Worm (Caenorhabditis elegans) whole organism, late embryonic: Measurements from ENCODE around the gene him-14.
A peak's percentile ranks its signal among the peaks of the same experiment; 100 is the strongest.

Source experiments
- C08G9.2 ChIP-seq: sonication (generic microtip); optimal IDR thresholded peaks from 2 replicates; lab custom pipeline; 2016; ENCODE audit warnings: mild to moderate bottlenecking, missing genetic modification characterization, moderate library complexity, missing compliant biosample characterization
- C38D4.7 ChIP-seq: fragments of 200-800 bp; sonication (Bioruptor generic); optimal IDR thresholded peaks from 2 replicates; lab custom pipeline; 2018; ENCODE audit warnings: mild to moderate bottlenecking, missing genetic modification characterization, moderate library complexity, missing compliant biosample characterization
- ceh-14 ChIP-seq: sonication (generic microtip); optimal IDR thresholded peaks from 2 replicates; lab custom pipeline; 2016; ENCODE audit warnings: missing genotype, missing genetic modification characterization, missing compliant biosample characterization
- ceh-18 ChIP-seq: sonication (generic microtip); optimal IDR thresholded peaks from 2 replicates; lab custom pipeline; 2016; ENCODE audit warnings: missing genetic modification characterization, missing compliant biosample characterization
- ceh-30 ChIP-seq: fragments of 150-350 bp; optimal IDR thresholded peaks from 2 replicates; lab custom pipeline; 2014; ENCODE audit warnings: missing biosample characterization, missing genetic modification characterization
- ceh-31 ChIP-seq: sonication (generic microtip); optimal IDR thresholded peaks from 2 replicates; lab custom pipeline; 2016; ENCODE audit warnings: missing genetic modification characterization, missing compliant biosample characterization
- ceh-34 ChIP-seq: sonication (generic microtip); optimal IDR thresholded peaks from 2 replicates; lab custom pipeline; 2016; ENCODE audit warnings: mild to moderate bottlenecking, missing genetic modification characterization, missing compliant biosample characterization
- ceh-45 ChIP-seq: fragments of 200-800 bp; sonication (Bioruptor generic); IDR thresholded peaks from 2 replicates; pipeline ENCODE4 v1.3.6; 2022; ENCODE audit warnings: missing genetic modification reagents, missing genetic modification characterization, missing compliant biosample characterization
- ceh-6 ChIP-seq: fragments of 200-800 bp; sonication (Bioruptor generic); optimal IDR thresholded peaks from 2 replicates; lab custom pipeline; 2018; ENCODE audit warnings: mild to moderate bottlenecking, missing genetic modification characterization, missing compliant biosample characterization
- ceh-9 ChIP-seq: sonication (generic microtip); optimal IDR thresholded peaks from 2 replicates; lab custom pipeline; 2016; ENCODE audit warnings: mild to moderate bottlenecking, missing genetic modification characterization, inconsistent platforms, missing compliant biosample characterization
- che-1 ChIP-seq: sonication (generic microtip); optimal IDR thresholded peaks from 2 replicates; lab custom pipeline; 2016; ENCODE audit warnings: mild to moderate bottlenecking, missing genetic modification characterization, missing compliant biosample characterization
- dve-1 ChIP-seq: sonication (generic microtip); optimal IDR thresholded peaks from 2 replicates; lab custom pipeline; 2017; ENCODE audit warnings: antibody characterized with exemption, mild to moderate bottlenecking, missing genetic modification characterization, missing compliant biosample characterization
- elt-2 ChIP-seq: sonication (generic microtip); optimal IDR thresholded peaks from 2 replicates; lab custom pipeline; 2016; ENCODE audit warnings: missing genetic modification reagents, missing genetic modification characterization, missing compliant biosample characterization
- ets-4 ChIP-seq: sonication (generic microtip); optimal IDR thresholded peaks from 2 replicates; lab custom pipeline; 2016; ENCODE audit warnings: missing genetic modification characterization, missing compliant biosample characterization
- fkh-6 ChIP-seq: sonication (generic microtip); optimal IDR thresholded peaks from 2 replicates; lab custom pipeline; 2016; ENCODE audit warnings: missing genetic modification characterization, missing compliant biosample characterization
- hlh-15 ChIP-seq: sonication (generic microtip); optimal IDR thresholded peaks from 2 replicates; lab custom pipeline; 2016; ENCODE audit warnings: missing genetic modification characterization, missing compliant biosample characterization
- hlh-8 ChIP-seq: sonication (generic microtip); optimal IDR thresholded peaks from 2 replicates; lab custom pipeline; 2016; ENCODE audit warnings: missing genotype, missing genetic modification characterization, missing compliant biosample characterization
- lim-6 ChIP-seq: sonication (generic microtip); optimal IDR thresholded peaks from 2 replicates; lab custom pipeline; 2016; ENCODE audit warnings: missing genetic modification characterization, missing compliant biosample characterization
- lin-11 ChIP-seq: fragments of 200-800 bp; sonication (Bioruptor generic); optimal IDR thresholded peaks from 2 replicates; lab custom pipeline; 2018; ENCODE audit warnings: mild to moderate bottlenecking, missing genetic modification characterization, missing compliant biosample characterization
- mec-3 ChIP-seq: sonication (generic microtip); optimal IDR thresholded peaks from 2 replicates; lab custom pipeline; 2016; ENCODE audit warnings: borderline replicate concordance, missing genetic modification characterization, missing compliant biosample characterization
- nfya-1 ChIP-seq: sonication (generic microtip); optimal IDR thresholded peaks from 2 replicates; lab custom pipeline; 2017; ENCODE audit warnings: missing genetic modification characterization, mild to moderate bottlenecking, missing compliant biosample characterization, antibody characterized with exemption, moderate library complexity
- nhr-232 ChIP-seq: sonication (generic microtip); optimal IDR thresholded peaks from 2 replicates; lab custom pipeline; 2016; ENCODE audit warnings: missing genetic modification characterization, missing compliant biosample characterization
- pax-1 ChIP-seq: fragments of 150-350 bp; optimal IDR thresholded peaks from 2 replicates; lab custom pipeline; 2014; ENCODE audit warnings: missing biosample characterization, missing genetic modification characterization
- pha-2 ChIP-seq: sonication (generic microtip); optimal IDR thresholded peaks from 2 replicates; lab custom pipeline; 2017; ENCODE audit warnings: mild to moderate bottlenecking, missing genetic modification characterization, missing compliant biosample characterization
- pha-4 ChIP-seq: fragments of 150-350 bp; optimal IDR thresholded peaks from 2 replicates; lab custom pipeline; 2018; ENCODE audit warnings: missing biosample characterization, missing genetic modification reagents, missing genetic modification characterization
- pqm-1 ChIP-seq: sonication (generic microtip); optimal IDR thresholded peaks from 2 replicates; lab custom pipeline; 2016; ENCODE audit warnings: missing genetic modification characterization, missing compliant biosample characterization
- pros-1 ChIP-seq: fragments of 150-350 bp; optimal IDR thresholded peaks from 2 replicates; lab custom pipeline; 2014; ENCODE audit warnings: missing biosample characterization, missing genetic modification reagents, missing genetic modification characterization
- ref-2 ChIP-seq: sonication (generic microtip); optimal IDR thresholded peaks from 2 replicates; lab custom pipeline; 2016; ENCODE audit warnings: missing genetic modification characterization, missing compliant biosample characterization
- rnt-1 ChIP-seq: sonication (generic microtip); optimal IDR thresholded peaks from 2 replicates; lab custom pipeline; 2016; ENCODE audit warnings: missing genetic modification characterization, missing compliant biosample characterization
- sox-2 ChIP-seq: fragments of 200-800 bp; sonication (Bioruptor generic); IDR thresholded peaks from 2 replicates; pipeline ENCODE4 v1.3.6; 2022; ENCODE audit warnings: missing genetic modification reagents, missing genetic modification characterization, missing compliant biosample characterization
- tbx-2 ChIP-seq: sonication (generic microtip); optimal IDR thresholded peaks from 2 replicates; lab custom pipeline; 2016; ENCODE audit warnings: missing genetic modification characterization, missing compliant biosample characterization
- tbx-7 ChIP-seq: sonication (generic microtip); optimal IDR thresholded peaks from 2 replicates; lab custom pipeline; 2016; ENCODE audit warnings: missing genotype, missing genetic modification characterization, missing compliant biosample characterization
- ttx-3 ChIP-seq: sonication (generic microtip); optimal IDR thresholded peaks from 2 replicates; lab custom pipeline; 2016; ENCODE audit warnings: missing genetic modification reagents, missing genetic modification characterization, missing compliant biosample characterization
- unc-3 ChIP-seq, 2 experiments: fragments of 200-800 bp in 1 of 2; sonication (Bioruptor generic) in 1 of 2; sonication (generic microtip) in 1 of 2; conservative IDR thresholded peaks in 1 of 2; optimal IDR thresholded peaks in 1 of 2; 2 replicates each; pipeline versions ENCODE4 v1.3.6 to Lab custom; 2016 to 2022; ENCODE audit warnings: missing compliant biosample characterization in 2 of 2, missing genetic modification characterization in 2 of 2, missing genetic modification reagents in 1 of 2
- unc-42 ChIP-seq: sonication (generic microtip); optimal IDR thresholded peaks from 2 replicates; lab custom pipeline; 2016; ENCODE audit warnings: missing genotype, missing genetic modification characterization, missing compliant biosample characterization
- unc-55 ChIP-seq: sonication (generic microtip); optimal IDR thresholded peaks from 2 replicates; lab custom pipeline; 2017; ENCODE audit warnings: missing biosample characterization, missing genetic modification reagents, missing genetic modification characterization
- unc-86 ChIP-seq: sonication (generic microtip); optimal IDR thresholded peaks from 2 replicates; lab custom pipeline; 2016; ENCODE audit warnings: missing genetic modification characterization, missing compliant biosample characterization
- zip-5 ChIP-seq: sonication (generic microtip); optimal IDR thresholded peaks from 2 replicates; lab custom pipeline; 2016; ENCODE audit warnings: missing genetic modification characterization, missing compliant biosample characterization

The him-14 gene

DNA sequence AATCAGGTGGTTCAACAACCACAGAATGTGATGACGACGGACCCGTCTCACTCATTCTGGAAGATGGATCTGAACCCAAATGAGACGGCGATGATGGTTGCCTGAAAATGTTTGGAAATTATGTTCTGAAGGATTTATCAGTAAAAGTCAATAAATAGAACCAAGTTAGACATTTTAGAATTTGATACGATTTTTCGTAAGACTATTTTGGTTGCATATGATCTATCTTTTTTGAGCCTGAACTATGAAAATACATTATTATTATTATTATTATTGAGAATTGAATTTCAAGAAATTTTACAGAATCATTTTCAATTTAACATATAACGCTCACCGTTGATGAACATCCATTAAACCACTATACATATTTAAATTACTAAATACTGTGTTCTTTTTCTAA, 40.2 kb upstream of the him-14 start, which contains the start of gene F10E7.9:
TSS of gene F10E7.9 (minus strand) at position 101 of the 400 bp plus-strand sequence.
- TF ChIP-seq lin-11 (tag; lab: Kevin White, UChicago) (no peak), ets-4 (tag; lab: Kevin White, UChicago) (no peak), che-1 (no peak)

DNA sequence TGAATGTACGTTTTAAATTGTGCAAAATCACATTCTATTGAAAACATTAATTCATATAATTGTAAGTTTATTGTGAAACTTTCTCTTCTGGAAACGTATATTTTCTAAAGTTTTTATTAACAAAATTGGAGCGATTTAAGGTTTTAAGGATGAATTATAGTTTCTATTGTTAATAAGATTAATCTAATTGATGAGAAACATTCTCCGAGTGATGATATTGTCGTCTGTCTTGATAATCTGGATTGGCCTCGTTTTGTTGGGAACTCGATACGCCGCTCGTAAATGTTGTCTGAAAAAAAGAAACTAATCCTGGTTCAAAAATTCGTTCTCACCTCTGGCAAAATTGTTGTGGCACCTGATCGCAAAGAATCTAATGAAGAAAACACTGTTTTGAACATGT, 36.5 kb upstream of the him-14 start:
- TF ChIP-seq unc-3 (GFP tag; conservative IDR thresholded peaks at IDR 0.05; lab: Robert Waterston, UW) (no peak), unc-3 (tag; optimal IDR thresholded peaks at IDR 0.05; lab: Kevin White, UChicago) (no peak), C38D4.7 (GFP tag; lab: Kevin White, UChicago) (no peak), ceh-30 (tag; lab: Kevin White, UChicago) (no peak)

DNA sequence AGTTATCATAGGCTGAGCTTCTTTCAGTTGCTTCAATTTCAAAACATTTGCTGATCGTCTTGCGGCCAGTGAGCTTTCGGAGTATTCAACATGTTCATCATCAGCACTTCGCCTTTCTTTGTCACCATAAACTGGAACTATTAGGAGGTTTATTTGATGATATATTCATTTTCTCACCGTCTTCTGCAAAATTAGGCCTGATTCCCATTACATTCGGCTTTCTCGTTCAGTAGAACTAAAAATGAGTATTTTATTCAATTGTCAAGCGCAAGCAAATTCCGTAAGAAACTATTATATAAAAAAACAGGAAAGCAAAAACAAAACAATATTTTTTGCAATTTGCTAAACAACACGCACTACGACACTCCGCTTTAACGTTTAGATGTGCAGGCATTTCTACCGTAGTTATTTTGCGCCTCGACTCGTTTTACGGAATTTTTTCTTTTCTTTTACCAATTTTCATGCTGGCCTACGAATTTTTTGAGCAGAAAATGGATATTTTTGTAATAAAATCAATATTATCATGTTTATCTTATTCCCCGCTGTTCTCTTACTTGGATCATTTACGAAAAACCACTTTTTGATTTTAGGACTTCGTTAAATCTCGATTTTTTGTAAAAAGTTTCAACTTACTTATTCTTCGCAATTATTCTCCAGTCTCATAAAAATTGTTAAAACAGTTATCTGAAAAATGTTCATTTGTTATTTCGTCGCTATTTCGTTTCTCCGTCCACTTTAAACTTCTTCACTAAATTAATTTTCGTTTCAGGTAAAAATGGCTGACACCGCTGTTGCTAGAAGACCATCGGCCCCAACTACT, 35.2 kb upstream of the him-14 start, which contains the start of the genes farl-11 and rpl-33:
TSS of gene farl-11 (minus strand) at position 242 of the 820 bp plus-strand sequence.
TSS of gene rpl-33 (plus strand) at position 770 of the 820 bp plus-strand sequence.
- TF ChIP-seq zip-5: no peak
- TF ChIP-seq nhr-232 (tag; lab: Kevin White, UChicago): no peak
- no peak for TF ChIP-seq hlh-8 (tag; lab: Kevin White, UChicago)
- peak; percentile 38 for TF ChIP-seq unc-55 (GFP tag; lab: Kevin White, UChicago)
- TF ChIP-seq elt-2 (tag; lab: Kevin White, UChicago): peak; percentile 42
- peak; percentile 50 for TF ChIP-seq dve-1
- peak; percentile 52 for TF ChIP-seq tbx-2 (tag; lab: Kevin White, UChicago)
- TF ChIP-seq unc-86 (tag; lab: Kevin White, UChicago): no peak
- peak; percentile 80 for TF ChIP-seq ceh-31 (tag; lab: Kevin White, UChicago)
- TF ChIP-seq mec-3 (tag; lab: Kevin White, UChicago): no peak
- TF ChIP-seq ceh-6 (GFP tag; lab: Kevin White, UChicago): no peak
- no peak for TF ChIP-seq pha-4
- TF ChIP-seq tbx-7 (tag; lab: Kevin White, UChicago): no peak
- no peak for TF ChIP-seq ttx-3 (tag; lab: Kevin White, UChicago)
- TF ChIP-seq ref-2 (tag; lab: Kevin White, UChicago): peak; percentile 29
- peak; percentile 39 for TF ChIP-seq ets-4 (tag; lab: Kevin White, UChicago)
- TF ChIP-seq pqm-1 (tag; lab: Kevin White, UChicago): no peak
- TF ChIP-seq lim-6 (tag; lab: Kevin White, UChicago): no peak
- TF ChIP-seq ceh-9 (tag; lab: Kevin White, UChicago): no peak
- TF ChIP-seq pros-1: no peak
- TF ChIP-seq pha-2 (tag; lab: Kevin White, UChicago): no peak
- TF ChIP-seq ceh-45 (GFP tag; lab: Robert Waterston, UW): no peak
- TF ChIP-seq rnt-1: peak; percentile 19
- TF ChIP-seq nfya-1 (tag; lab: Kevin White, UChicago): peak; percentile 73
- TF ChIP-seq ceh-34: peak; percentile 23
- TF ChIP-seq C38D4.7 (GFP tag; lab: Kevin White, UChicago): no peak
- no peak for TF ChIP-seq che-1
- peak; percentile 54 for TF ChIP-seq ceh-18 (tag; lab: Kevin White, UChicago)
- TF ChIP-seq ceh-14 (tag; lab: Kevin White, UChicago): no peak
- no peak for TF ChIP-seq C08G9.2
- TF ChIP-seq unc-42 (tag; lab: Kevin White, UChicago): peak; percentile 6
- no peak for TF ChIP-seq sox-2
- no peak for TF ChIP-seq hlh-15 (tag; lab: Kevin White, UChicago)
- TF ChIP-seq fkh-6 (tag; lab: Kevin White, UChicago): no peak
- peak; percentile 19 for TF ChIP-seq pax-1
